Fruit fly (Drosophila melanogaster): Measurements from ENCODE around the gene CG14313.

The CG14313 gene

DNA sequence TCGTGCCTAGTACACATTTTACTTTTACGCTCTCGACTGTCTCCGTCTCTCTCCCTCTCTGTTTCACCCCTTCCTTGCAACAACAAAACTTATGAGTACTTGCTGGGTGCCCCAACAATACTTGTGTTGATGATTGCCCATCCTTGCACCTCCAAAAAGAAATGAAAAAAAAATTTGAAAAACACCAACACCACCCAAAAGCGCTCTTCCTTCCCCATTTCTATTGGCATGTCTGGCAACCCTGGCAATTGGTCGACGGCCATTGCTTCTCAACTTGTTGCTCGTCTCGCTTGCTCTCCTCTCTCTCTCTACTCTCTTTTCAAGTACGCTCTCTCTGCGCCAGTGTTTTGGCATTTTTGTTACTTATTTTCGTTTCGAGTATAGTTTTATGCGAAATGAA, 23.4 kb downstream of the CG14313 start:
- TF ChIP-seq caup (GFP tag; optimal IDR thresholded peaks at IDR 0.05; ENCODE audit: severe bottlenecking) (no peak), CG5180 (GFP tag; optimal IDR thresholded peaks at IDR 0.05) (peak; percentile 13), CG3163 (GFP tag; optimal IDR thresholded peaks at IDR 0.05) (no peak), CG2116 (GFP tag; optimal IDR thresholded peaks at IDR 0.05) (peak; percentile 24), sens (GFP tag) (no peak), CG10959 (GFP tag; IDR thresholded peaks at IDR 0.05) (no peak), CG9727 (GFP tag; optimal IDR thresholded peaks at IDR 0.05) (no peak), CG6254 (GFP tag; optimal IDR thresholded peaks at IDR 0.05) (no peak), CG14965 (GFP tag; optimal IDR thresholded peaks at IDR 0.05; ENCODE audit: borderline replicate concordance) (no peak), aop (GFP tag; IDR thresholded peaks at IDR 0.05) (no peak), CG11247 (GFP tag; IDR thresholded peaks at IDR 0.05) (no peak), Deaf1 (tag; optimal IDR thresholded peaks at IDR 0.05) (no peak), exex (tag; optimal IDR thresholded peaks at IDR 0.05) (no peak), CkIIα-i1 (GFP tag; IDR thresholded peaks at IDR 0.05) (no peak), CG18764 (GFP tag; optimal IDR thresholded peaks at IDR 0.05) (no peak), bowl (GFP tag; IDR thresholded peaks at IDR 0.05) (no peak), CG17385 (GFP tag; optimal IDR thresholded peaks at IDR 0.05) (no peak), CG4282 (GFP tag; optimal IDR thresholded peaks at IDR 0.05) (no peak), CG4854 (GFP tag; optimal IDR thresholded peaks at IDR 0.05) (no peak), kay (GFP tag; optimal IDR thresholded peaks at IDR 0.05) (no peak), CG10366 (GFP tag; IDR thresholded peaks at IDR 0.05) (no peak), CG42726 (GFP tag; IDR thresholded peaks at IDR 0.05; ENCODE audit: partially characterized antibody) (no peak), D19A (tag; optimal IDR thresholded peaks at IDR 0.05) (no peak), mam (GFP tag; optimal IDR thresholded peaks at IDR 0.05) (peak; percentile 21), CG10209 (GFP tag; optimal IDR thresholded peaks at IDR 0.05) (peak; percentile 4), Sry-δ (GFP tag; optimal IDR thresholded peaks at IDR 0.05) (peak; percentile 22), trh (GFP tag; optimal IDR thresholded peaks at IDR 0.05) (no peak), kah (GFP tag; optimal IDR thresholded peaks at IDR 0.05) (peak; percentile 75), CG12391 (tag; optimal IDR thresholded peaks at IDR 0.05) (peak; percentile 31), CG6683 (GFP tag; optimal IDR thresholded peaks at IDR 0.05) (no peak), CG12299 (tag; optimal IDR thresholded peaks at IDR 0.05) (no peak), CG31224 (GFP tag; IDR thresholded peaks at IDR 0.05) (no peak), ato (GFP tag; IDR thresholded peaks at IDR 0.05; ENCODE audit: partially characterized antibody) (no peak), ara (GFP tag; IDR thresholded peaks at IDR 0.05) (no peak), CG18599 (GFP tag; optimal IDR thresholded peaks at IDR 0.05) (peak; percentile 65), gt (GFP tag; IDR thresholded peaks at IDR 0.05) (no peak), fd64A (GFP tag; optimal IDR thresholded peaks at IDR 0.05) (no peak), CG33557 (GFP tag; optimal IDR thresholded peaks at IDR 0.05) (no peak), CG10979 (tag; optimal IDR thresholded peaks at IDR 0.05) (no peak), Opbp (GFP tag; IDR thresholded peaks at IDR 0.05; ENCODE audit: partially characterized antibody) (no peak), CG10321 (GFP tag; IDR thresholded peaks at IDR 0.05) (no peak), E2f1 (GFP tag; IDR thresholded peaks at IDR 0.05) (no peak), CG18476 (GFP tag; optimal IDR thresholded peaks at IDR 0.05) (no peak), CG3281 (GFP tag; optimal IDR thresholded peaks at IDR 0.05) (peak; percentile 40), otp (GFP tag; IDR thresholded peaks at IDR 0.05) (no peak), Doc3 (GFP tag; IDR thresholded peaks at IDR 0.05; ENCODE audit: partially characterized antibody) (peak; percentile 49; the same call in 1 of the 3 replicates), Asciz (GFP tag; optimal IDR thresholded peaks at IDR 0.05) (no peak), CG11085 (GFP tag; IDR thresholded peaks at IDR 0.05) (no peak), H15 (GFP tag; IDR thresholded peaks at IDR 0.05) (no peak), slp2 (GFP tag; optimal IDR thresholded peaks at IDR 0.05) (no peak), rib (GFP tag; IDR thresholded peaks at IDR 0.05) (0 out of 2 replicates have a peak, but pooled peaks have one; percentile 9)
